Worm (Caenorhabditis elegans) whole organism, young adult: ENCODE measurements around the gene ZK899.7.
"Not testable (repeated sequence)": the region's sequence is repeated elsewhere in the genome, so short reads cannot be mapped to it uniquely, and the experiment has no call there.

Source experiments
- D2030.7 ChIP-seq: fragments of 200-800 bp; sonication (Bioruptor generic); IDR thresholded peaks from 2 replicates; pipeline ENCODE4 v1.3.6; 2022; ENCODE audit warnings: missing genetic modification reagents, missing genetic modification characterization, missing compliant biosample characterization
- F22D6.2 ChIP-seq: sonication (generic microtip); optimal IDR thresholded peaks from 2 replicates; lab custom pipeline; 2016; ENCODE audit warnings: mild to moderate bottlenecking, missing genetic modification characterization, missing compliant biosample characterization
- F37B4.10 ChIP-seq: fragments of 200-800 bp; sonication (Bioruptor generic); IDR thresholded peaks from 2 replicates; pipeline ENCODE4 v1.3.6; 2022; ENCODE audit warnings: missing genetic modification characterization, missing compliant biosample characterization
- F55B11.4 ChIP-seq: sonication (generic microtip); optimal IDR thresholded peaks from 2 replicates; lab custom pipeline; 2016; ENCODE audit warnings: missing compliant biosample characterization, missing genetic modification characterization, borderline replicate concordance; ENCODE audit not compliant: insufficient read depth
- T26A5.8 ChIP-seq: sonication (generic microtip); optimal IDR thresholded peaks from 2 replicates; lab custom pipeline; 2016; ENCODE audit warnings: missing genetic modification characterization, missing compliant biosample characterization
- atf-7 ChIP-seq: sonication (generic microtip); optimal IDR thresholded peaks from 2 replicates; lab custom pipeline; 2017; ENCODE audit warnings: mild to moderate bottlenecking, missing genetic modification characterization, missing compliant biosample characterization
- attf-3 ChIP-seq: fragments of 200-800 bp; sonication (Bioruptor generic); conservative IDR thresholded peaks from 2 replicates; pipeline ENCODE4 v1.3.6; 2022; ENCODE audit warnings: missing genetic modification reagents, missing genetic modification characterization, missing compliant biosample characterization
- attf-5 ChIP-seq: fragments of 200-800 bp; sonication (Bioruptor generic); optimal IDR thresholded peaks from 2 replicates; lab custom pipeline; 2018; ENCODE audit warnings: mild to moderate bottlenecking, missing genetic modification characterization, missing compliant biosample characterization
- ceh-100 ChIP-seq: fragments of 200-800 bp; sonication (Bioruptor generic); IDR thresholded peaks from 2 replicates; pipeline ENCODE4 v1.3.6; 2022; ENCODE audit warnings: missing genetic modification reagents, missing genetic modification characterization, missing compliant biosample characterization
- ceh-58 ChIP-seq: fragments of 200-800 bp; sonication (Bioruptor generic); IDR thresholded peaks from 2 replicates; pipeline ENCODE4 v1.3.6; 2022; ENCODE audit warnings: missing genetic modification characterization, missing compliant biosample characterization
- dpff-1 ChIP-seq: sonication (generic microtip); optimal IDR thresholded peaks from 2 replicates; lab custom pipeline; 2017; ENCODE audit warnings: mild to moderate bottlenecking, missing genetic modification characterization, missing compliant biosample characterization
- egl-44 ChIP-seq: fragments of 200-800 bp; sonication (Bioruptor generic); IDR thresholded peaks from 2 replicates; pipeline ENCODE4 v1.3.6; 2022; ENCODE audit warnings: missing genetic modification reagents, missing genetic modification characterization, missing compliant biosample characterization
- ets-4 ChIP-seq: fragments of 200-800 bp; sonication (Bioruptor generic); optimal IDR thresholded peaks from 2 replicates; lab custom pipeline; 2018; ENCODE audit warnings: mild to moderate bottlenecking, missing genetic modification characterization, missing compliant biosample characterization
- gei-17 ChIP-seq: fragments of 200-800 bp; sonication (Bioruptor generic); optimal IDR thresholded peaks from 2 replicates; lab custom pipeline; 2018; ENCODE audit warnings: mild to moderate bottlenecking, missing genetic modification characterization, missing compliant biosample characterization
- hsf-1 ChIP-seq: fragments of 200-800 bp; sonication (Bioruptor generic); IDR thresholded peaks from 2 replicates; pipeline ENCODE4 v1.3.6; 2022; ENCODE audit warnings: missing genetic modification reagents, missing genetic modification characterization, missing compliant biosample characterization
- let-607 ChIP-seq, 2 experiments: fragments of 200-800 bp in 1 of 2; sonication (Bioruptor generic) in 1 of 2; sonication (generic microtip) in 1 of 2; optimal IDR thresholded peaks; 2 replicates each; lab custom pipeline; 2016 to 2018; ENCODE audit warnings: mild to moderate bottlenecking in 2 of 2, missing compliant biosample characterization in 2 of 2, missing genetic modification characterization in 2 of 2, moderate library complexity in 2 of 2, missing genotype in 1 of 2
- lin-40 ChIP-seq: sonication (generic microtip); optimal IDR thresholded peaks from 2 replicates; lab custom pipeline; 2016; ENCODE audit warnings: missing genetic modification characterization, mild to moderate bottlenecking, missing compliant biosample characterization, missing genotype, missing genetic modification reagents
- madf-10 ChIP-seq: sonication (generic microtip); optimal IDR thresholded peaks from 2 replicates; lab custom pipeline; 2016; ENCODE audit warnings: mild to moderate bottlenecking, missing genetic modification characterization, missing compliant biosample characterization
- madf-6 ChIP-seq: fragments of 200-800 bp; sonication (Bioruptor generic); IDR thresholded peaks from 2 replicates; pipeline ENCODE4 v1.3.6; 2022; ENCODE audit warnings: missing genetic modification reagents, missing genetic modification characterization, missing compliant biosample characterization
- mcd-1 ChIP-seq: fragments of 200-800 bp; sonication (Bioruptor generic); IDR thresholded peaks from 2 replicates; pipeline ENCODE4 v1.3.6; 2022; ENCODE audit warnings: missing genetic modification reagents, missing genetic modification characterization, missing compliant biosample characterization
- mxl-1 ChIP-seq: sonication (generic microtip); optimal IDR thresholded peaks from 2 replicates; lab custom pipeline; 2016; ENCODE audit warnings: missing genetic modification characterization, missing compliant biosample characterization
- nhr-80 ChIP-seq: sonication (generic microtip); optimal IDR thresholded peaks from 2 replicates; lab custom pipeline; 2016; ENCODE audit warnings: missing genetic modification characterization, missing compliant biosample characterization
- nhr-90 ChIP-seq: sonication (generic microtip); optimal IDR thresholded peaks from 2 replicates; lab custom pipeline; 2016; ENCODE audit warnings: missing genotype, mild to moderate bottlenecking, missing genetic modification characterization, missing compliant biosample characterization
- rpc-1 ChIP-seq, 2 experiments: fragments of 150-350 bp in 1 of 2; sonication (generic microtip) in 1 of 2; optimal IDR thresholded peaks; 2 replicates each; lab custom pipeline; 2014 to 2018; ENCODE audit warnings: missing biosample characterization in 1 of 2, missing genetic modification characterization in 1 of 2, missing genetic modification reagents in 1 of 2, missing genotype in 1 of 2
- snpc-1.1 ChIP-seq: sonication (generic microtip); optimal IDR thresholded peaks from 2 replicates; lab custom pipeline; 2017; ENCODE audit warnings: missing genetic modification characterization, mild to moderate bottlenecking, missing compliant biosample characterization, antibody characterized with exemption, moderate library complexity, missing genotype, missing genetic modification reagents; ENCODE audit not compliant: insufficient read depth
- snpc-1.3 ChIP-seq: sonication (generic microtip); optimal IDR thresholded peaks from 2 replicates; lab custom pipeline; 2017; ENCODE audit warnings: missing genetic modification characterization, mild to moderate bottlenecking, missing compliant biosample characterization, antibody characterized with exemption, moderate library complexity, missing genotype, missing genetic modification reagents; ENCODE audit not compliant: insufficient read depth
- snpc-4 ChIP-seq, 5 experiments: fragments of 150-350 bp in 1 of 5; sonication (generic microtip) in 4 of 5; optimal IDR thresholded peaks; 2 replicates each; lab custom pipeline; 2014 to 2018; ENCODE audit warnings: missing genetic modification characterization in 5 of 5, missing biosample characterization in 3 of 5, antibody characterized with exemption in 2 of 5, mild to moderate bottlenecking in 2 of 5, missing compliant biosample characterization in 2 of 5, missing genotype in 2 of 5, moderate library complexity in 2 of 5, missing genetic modification reagents in 1 of 5
- somi-1 ChIP-seq: fragments of 200-800 bp; sonication (Bioruptor generic); optimal IDR thresholded peaks from 2 replicates; lab custom pipeline; 2018; ENCODE audit warnings: mild to moderate bottlenecking, missing genetic modification characterization, missing compliant biosample characterization
- sptf-2 ChIP-seq: fragments of 200-800 bp; sonication (Bioruptor generic); optimal IDR thresholded peaks from 2 replicates; lab custom pipeline; 2018; ENCODE audit warnings: mild to moderate bottlenecking, missing genetic modification characterization, missing compliant biosample characterization
- ztf-26 ChIP-seq: sonication (generic microtip); optimal IDR thresholded peaks from 2 replicates; lab custom pipeline; 2017; ENCODE audit warnings: missing genetic modification characterization, missing compliant biosample characterization
- ztf-28 ChIP-seq: fragments of 200-800 bp; sonication (Bioruptor generic); IDR thresholded peaks from 2 replicates; pipeline ENCODE4 v1.3.6; 2022; ENCODE audit warnings: missing genetic modification reagents, missing genetic modification characterization, missing compliant biosample characterization

Gene ZK899.7

ce11 chrX:9465722-9466132 lies 16.5 kb upstream of the ZK899.7 start (continued):
- TF ChIP-seq F22D6.2 (tag; lab: Kevin White, UChicago) = peak; percentile 96
- no peak for TF ChIP-seq madf-6 (GFP tag; lab: Robert Waterston, UW)

ce11 chrX:9463045-9463444 lies 13.8 kb upstream of the ZK899.7 start, which contains the start of gene ZK899.6:
TSS of gene ZK899.6 (plus strand) at chrX:9463345.
- TF ChIP-seq ztf-28 (GFP tag; lab: Robert Waterston, UW); ceh-100 (GFP tag; lab: Robert Waterston, UW); nhr-90: not testable (repeated sequence)

ce11 chrX:9460834-9461233 lies 11.6 kb upstream of the ZK899.7 start, which contains the start of gene ZK899.5:
TSS of gene ZK899.5 (minus strand) at chrX:9460934.
- TF ChIP-seq gei-17 (GFP tag; lab: Kevin White, UChicago); sptf-2 (GFP tag; lab: Kevin White, UChicago); madf-10: not testable (repeated sequence)

ce11 chrX:9458142-9458541 lies 8.9 kb upstream of the ZK899.7 start, which contains the start of gene tba-8:
TSS of gene tba-8 (minus strand) at chrX:9458348.
- TF ChIP-seq dpff-1 (tag; lab: Kevin White, UChicago) (no peak), ceh-58 (no peak), somi-1 (GFP tag; lab: Kevin White, UChicago) (no peak), gei-17 (GFP tag; lab: Kevin White, UChicago) (no peak), nhr-80 (tag; lab: Kevin White, UChicago) (no peak), rpc-1 (optimal IDR thresholded peaks at IDR 0.05; lab: Kevin White, UChicago) (no peak), rpc-1 (tag; optimal IDR thresholded peaks at IDR 0.05; lab: Kevin White, UChicago) (no peak)

- TF ChIP-seq snpc-1.3 (tag; lab: Kevin White, UChicago) (no peak), atf-7 (tag; lab: Kevin White, UChicago) (no peak), F37B4.10 (GFP tag; lab: Robert Waterston, UW) (no peak), nhr-80 (tag; lab: Kevin White, UChicago) (no peak), attf-3 (GFP tag; lab: Robert Waterston, UW) (no peak)
Observed at ce11 chrX:9456579-9456978, 7.3 kb upstream of the ZK899.7 start.

ce11 chrX:9452483-9453198 lies 3.4 kb upstream of the ZK899.7 start, which contains the start of gene ZK899.3:
TSS of gene ZK899.3 (plus strand) at chrX:9453148.
- peak; percentile 36 for TF ChIP-seq nhr-80 (tag; lab: Kevin White, UChicago)
- TF ChIP-seq ets-4 (GFP tag; lab: Kevin White, UChicago) = no peak

ce11 chrX:9451944-9452453 lies 2.8 kb upstream of the ZK899.7 start, which contains the start of gene ZK899.2:
TSS of gene ZK899.2 (minus strand) at chrX:9451994.
- no peak for TF ChIP-seq hsf-1 (GFP tag; lab: Robert Waterston, UW)
- TF ChIP-seq mxl-1 = no peak
- no peak for TF ChIP-seq mcd-1 (GFP tag; lab: Robert Waterston, UW)
- TF ChIP-seq somi-1 (GFP tag; lab: Kevin White, UChicago) = no peak
- TF ChIP-seq, all 124 proteins: peak for 0

ce11 chrX:9446177-9446694 lies 3.0 kb downstream of the ZK899.7 start, which contains the start of gene ZK899.1:
TSS of gene ZK899.1 (plus strand) at chrX:9446644.
- TF ChIP-seq nhr-80 (tag; lab: Kevin White, UChicago) (peak; percentile 93), F55B11.4 (tag; lab: Kevin White, UChicago) (no peak), attf-5 (GFP tag; lab: Kevin White, UChicago) (peak; percentile 29), egl-44 (GFP tag; lab: Robert Waterston, UW) (no peak), nhr-90 (peak; percentile 11), T26A5.8 (tag; lab: Kevin White, UChicago) (no peak), let-607 (tag; optimal IDR thresholded peaks at IDR 0.05; lab: Kevin White, UChicago) (peak; percentile 48 to 49), snpc-4 (GFP tag; optimal IDR thresholded peaks at IDR 0.05; lab: Kevin White, UChicago) (no peak), snpc-4 (tag; optimal IDR thresholded peaks at IDR 0.05; lab: Kevin White, UChicago) (no peak), somi-1 (GFP tag; lab: Kevin White, UChicago) (peak; percentile 4), D2030.7 (GFP tag; lab: Robert Waterston, UW) (no peak), snpc-1.1 (tag; lab: Kevin White, UChicago) (no peak), atf-7 (tag; lab: Kevin White, UChicago) (peak; percentile 32), ztf-26 (tag; lab: Kevin White, UChicago) (peak; percentile 9), lin-40 (peak; percentile 44)
